Fruit fly (Drosophila melanogaster): ENCODE results near the gene Jon66Ci.

The Jon66Ci gene

DNA sequence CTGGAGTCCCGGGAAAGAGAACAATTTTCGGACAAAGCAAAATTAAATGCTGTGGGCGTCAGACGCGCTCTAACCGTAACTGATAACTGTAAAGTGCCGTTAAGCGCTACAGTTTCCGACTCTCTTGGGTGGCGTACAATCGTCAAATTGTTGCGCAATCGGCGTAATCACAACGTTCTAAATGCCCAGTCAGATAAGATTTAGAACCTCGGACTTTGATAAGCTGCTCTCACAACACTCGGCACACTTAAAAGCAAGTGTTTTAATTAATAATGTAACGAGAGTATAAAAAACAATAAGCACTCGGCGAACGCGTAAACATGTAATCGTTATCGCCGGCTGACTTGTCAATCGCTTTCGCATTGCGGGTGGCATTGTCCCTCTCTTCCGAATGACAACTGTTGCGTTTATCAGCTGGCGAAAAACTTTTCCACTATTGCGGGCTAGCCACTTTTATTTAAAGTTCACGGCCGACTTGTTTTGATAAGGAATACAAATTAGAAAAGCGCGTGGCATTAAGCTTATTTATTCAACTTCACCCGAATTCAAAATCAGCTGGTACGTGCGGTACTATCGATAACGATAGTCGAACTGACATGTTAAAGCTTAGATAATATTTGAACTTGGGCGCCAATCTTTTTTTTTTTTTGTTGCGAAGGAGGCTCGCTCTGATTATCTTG, 32.4 kb upstream of the Jon66Ci start (continued):
- TF ChIP-seq sens-2 (GFP tag; IDR thresholded peaks at IDR 0.05) (peak; percentile 49; the same call in 1 of the 2 replicates), CG1792 (GFP tag; optimal IDR thresholded peaks at IDR 0.05) (no peak), Stat92E (GFP tag; optimal IDR thresholded peaks at IDR 0.05) (no peak), Antp (GFP tag; optimal IDR thresholded peaks at IDR 0.05) (no peak), CG9797 (GFP tag; optimal IDR thresholded peaks at IDR 0.05) (no peak), kah (GFP tag; optimal IDR thresholded peaks at IDR 0.05) (peak; percentile 5), CG11696 (GFP tag; IDR thresholded peaks at IDR 0.05) (no peak), hbn (GFP tag; IDR thresholded peaks at IDR 0.05; ENCODE audit: partially characterized antibody) (peak; percentile 69), pnt (GFP tag; optimal IDR thresholded peaks at IDR 0.05) (no peak), dimm (GFP tag; IDR thresholded peaks at IDR 0.05) (no peak), CG32772 (GFP tag; IDR thresholded peaks at IDR 0.05) (no peak), zen2 (GFP tag; IDR thresholded peaks at IDR 0.05; ENCODE audit: partially characterized antibody) (peak; percentile 14; the same call in 1 of the 3 replicates), CG12391 (tag; optimal IDR thresholded peaks at IDR 0.05) (no peak), dpn (GFP tag; optimal IDR thresholded peaks at IDR 0.05) (no peak), CrebB (tag; optimal IDR thresholded peaks at IDR 0.05) (no peak), CG11247 (GFP tag; IDR thresholded peaks at IDR 0.05) (no peak), unc-4 (GFP tag; IDR thresholded peaks at IDR 0.05; ENCODE audit: partially characterized antibody) (peak; percentile 74), vnd (GFP tag; IDR thresholded peaks at IDR 0.05; ENCODE audit: partially characterized antibody) (peak; percentile 70; the same call in 1 of the 3 replicates), MBD-R2 (GFP tag; IDR thresholded peaks at IDR 0.05) (peak; percentile 35; the same call in 1 of the 2 replicates), CG13624 (GFP tag; optimal IDR thresholded peaks at IDR 0.05) (no peak), ftz-f1 (GFP tag; optimal IDR thresholded peaks at IDR 0.05) (peak; percentile 61), unpg (GFP tag; optimal IDR thresholded peaks at IDR 0.05) (no peak), hb (GFP tag; IDR thresholded peaks at IDR 0.05; ENCODE audit: partially characterized antibody) (peak; percentile 47; the same call in 1 of the 3 replicates), Max (GFP tag; optimal IDR thresholded peaks at IDR 0.05) (no peak), Lim3 (GFP tag; IDR thresholded peaks at IDR 0.05) (no peak), Bgb (GFP tag; IDR thresholded peaks at IDR 0.05; ENCODE audit: partially characterized antibody) (peak; percentile 60), CG18764 (GFP tag; optimal IDR thresholded peaks at IDR 0.05) (no peak), Sry-δ (GFP tag; optimal IDR thresholded peaks at IDR 0.05) (peak; percentile 55), Scr (GFP tag; IDR thresholded peaks at IDR 0.05; ENCODE audit: partially characterized antibody) (peak; percentile 72), CG1024 (GFP tag; IDR thresholded peaks at IDR 0.05) (no peak), Sin3A (optimal IDR thresholded peaks at IDR 0.05) (peak; percentile 42), sna (GFP tag; IDR thresholded peaks at IDR 0.05; ENCODE audit: partially characterized antibody) (peak; percentile 66; the same call in 1 of the 2 replicates), ci (GFP tag; IDR thresholded peaks at IDR 0.05) (peak; percentile 55; the same call in 2 of the 3 replicates), grau (tag; optimal IDR thresholded peaks at IDR 0.05) (peak; percentile 17), sug (tag; optimal IDR thresholded peaks at IDR 0.05) (peak; percentile 99), Sox100B (GFP tag; optimal IDR thresholded peaks at IDR 0.05) (no peak), tup (GFP tag; optimal IDR thresholded peaks at IDR 0.05) (no peak), Xrp1 (GFP tag; IDR thresholded peaks at IDR 0.05) (0 out of 2 replicates have a peak, but pooled peaks have one; percentile 7), NfI (GFP tag; optimal IDR thresholded peaks at IDR 0.05) (no peak), CG8281 (tag; optimal IDR thresholded peaks at IDR 0.05) (no peak), Dp (GFP tag; optimal IDR thresholded peaks at IDR 0.05) (peak; percentile 83), HLHmδ (GFP tag; optimal IDR thresholded peaks at IDR 0.05) (no peak), CG6654 (GFP tag; optimal IDR thresholded peaks at IDR 0.05) (no peak), aop (GFP tag; IDR thresholded peaks at IDR 0.05) (no peak), Chrac-16 (GFP tag; optimal IDR thresholded peaks at IDR 0.05) (no peak), Doc3 (GFP tag; IDR thresholded peaks at IDR 0.05; ENCODE audit: partially characterized antibody) (peak; percentile 51; the same call in 1 of the 3 replicates), sens (GFP tag) (peak; percentile 69), Gug (GFP tag; IDR thresholded peaks at IDR 0.05) (no peak), scrt (GFP tag; optimal IDR thresholded peaks at IDR 0.05) (peak; percentile 95)

Data from whole organism, embryonic.